Fruit fly (Drosophila melanogaster) Kc167 (cell line): ENCODE measurements around the gene RpL18.

Experiments
- Myc ChIP-seq: fragments of >200 bp; optimal IDR thresholded peaks from 2 replicates; lab custom pipeline; 2017; ENCODE audit warnings: missing external identifiers
- Sin3A ChIP-seq: fragments of >200 bp; optimal IDR thresholded peaks from 2 replicates; lab custom pipeline; 2018; ENCODE audit warnings: missing external identifiers
- h ChIP-seq: fragments of >200 bp; optimal IDR thresholded peaks from 3 replicates; lab custom pipeline; 2018; ENCODE audit warnings: missing external identifiers
- insv ChIP-seq: fragments of >200 bp; optimal IDR thresholded peaks from 3 replicates; lab custom pipeline; 2018; ENCODE audit warnings: missing external identifiers
- psq ChIP-seq: fragments of >200 bp; optimal IDR thresholded peaks from 2 replicates; lab custom pipeline; 2017; ENCODE audit warnings: missing external identifiers
- ttk ChIP-seq: sonication (Bioruptor generic); optimal IDR thresholded peaks from 2 replicates; lab custom pipeline; 2017; ENCODE audit warnings: missing external identifiers

RpL18 gene

dm6 chr3L:7191218-7191617, 49.9 kb downstream of the RpL18 start:
- TF ChIP-seq h = no peak
- TF ChIP-seq psq (lab: Kevin White, UChicago) = no peak
- TF ChIP-seq Myc (lab: Kevin White, UChicago) = no peak
- TF ChIP-seq ttk (lab: Kevin White, UChicago) = no peak
- no peak for TF ChIP-seq insv (lab: Kevin White, UChicago)
- no peak for TF ChIP-seq Sin3A (lab: Kevin White, UChicago)

dm6 chr3L:7190497-7190896, 50.7 kb downstream of the RpL18 start:
- TF ChIP-seq insv (lab: Kevin White, UChicago) (no peak), Myc (lab: Kevin White, UChicago) (no peak)
